Worm (Caenorhabditis elegans) whole organism, mixed stage, embryonic: ENCODE data around the gene ntr-2.

Source experiments
- M03D4.4 ChIP-seq: sonication (generic microtip); optimal IDR thresholded peaks from 2 replicates; lab custom pipeline; 2017; ENCODE audit warnings: mild to moderate bottlenecking, missing genetic modification characterization, missing compliant biosample characterization
- bed-3 ChIP-seq: fragments of 200-800 bp; sonication (Bioruptor generic); optimal IDR thresholded peaks from 3 replicates; lab custom pipeline; 2018; ENCODE audit warnings: mild to moderate bottlenecking, missing genetic modification characterization, moderate library complexity, missing compliant biosample characterization
- blmp-1 ChIP-seq: fragments of 150-350 bp; optimal IDR thresholded peaks from 2 replicates; lab custom pipeline; 2014; ENCODE audit warnings: missing biosample characterization, missing genetic modification characterization
- ceh-39 ChIP-seq: fragments of 150-350 bp; optimal IDR thresholded peaks from 2 replicates; lab custom pipeline; 2014; ENCODE audit warnings: missing biosample characterization, missing genetic modification characterization
- ceh-43 ChIP-seq: fragments of 200-800 bp; sonication (Bioruptor generic); optimal IDR thresholded peaks from 2 replicates; lab custom pipeline; 2018; ENCODE audit warnings: mild to moderate bottlenecking, missing genetic modification characterization, moderate library complexity, missing compliant biosample characterization
- ceh-83 ChIP-seq: fragments of 200-800 bp; sonication (Bioruptor generic); optimal IDR thresholded peaks from 2 replicates; lab custom pipeline; 2018; ENCODE audit warnings: mild to moderate bottlenecking, missing genetic modification characterization, missing compliant biosample characterization
- ces-1 ChIP-seq: fragments of 150-350 bp; optimal IDR thresholded peaks from 2 replicates; lab custom pipeline; 2014; ENCODE audit warnings: missing biosample characterization, missing genetic modification reagents, missing genetic modification characterization
- cnd-1 ChIP-seq: fragments of 200-800 bp; sonication (Bioruptor generic); optimal IDR thresholded peaks from 2 replicates; lab custom pipeline; 2018; ENCODE audit warnings: mild to moderate bottlenecking, missing genetic modification characterization, missing compliant biosample characterization
- drap-1 ChIP-seq: fragments of 200-800 bp; sonication (Bioruptor generic); optimal IDR thresholded peaks from 3 replicates; lab custom pipeline; 2018; ENCODE audit warnings: mild to moderate bottlenecking, missing genetic modification characterization, missing compliant biosample characterization
- elt-1 ChIP-seq: sonication (generic microtip); optimal IDR thresholded peaks from 2 replicates; lab custom pipeline; 2017; ENCODE audit warnings: missing genetic modification characterization, mild to moderate bottlenecking, missing compliant biosample characterization, antibody characterized with exemption, moderate library complexity, borderline replicate concordance; ENCODE audit not compliant: insufficient read depth
- elt-3 ChIP-seq: fragments of 150-350 bp; optimal IDR thresholded peaks from 2 replicates; lab custom pipeline; 2014; ENCODE audit warnings: missing biosample characterization, missing genetic modification characterization
- flh-1 ChIP-seq: fragments of 200-800 bp; sonication (Bioruptor generic); optimal IDR thresholded peaks from 2 replicates; lab custom pipeline; 2018; ENCODE audit warnings: mild to moderate bottlenecking, missing genetic modification characterization, moderate library complexity, missing compliant biosample characterization
- ham-2 ChIP-seq: fragments of 200-800 bp; sonication (Bioruptor generic); optimal IDR thresholded peaks from 2 replicates; lab custom pipeline; 2018; ENCODE audit warnings: mild to moderate bottlenecking, missing genetic modification characterization, missing compliant biosample characterization
- hlh-1 ChIP-seq: fragments of 150-350 bp; optimal IDR thresholded peaks from 2 replicates; lab custom pipeline; 2014; ENCODE audit warnings: missing biosample characterization, missing genetic modification reagents, missing genetic modification characterization
- lin-13 ChIP-seq: fragments of 150-350 bp; optimal IDR thresholded peaks from 2 replicates; lab custom pipeline; 2014; ENCODE audit warnings: missing biosample characterization, missing genetic modification characterization
- lin-32 ChIP-seq: fragments of 200-800 bp; sonication (Bioruptor generic); optimal IDR thresholded peaks from 2 replicates; lab custom pipeline; 2018; ENCODE audit warnings: mild to moderate bottlenecking, missing genetic modification characterization, missing compliant biosample characterization
- lsy-2 ChIP-seq: fragments of 150-350 bp; optimal IDR thresholded peaks from 2 replicates; lab custom pipeline; 2014; ENCODE audit warnings: missing biosample characterization, missing genetic modification characterization
- mab-5 ChIP-seq: fragments of 150-350 bp; optimal IDR thresholded peaks from 2 replicates; lab custom pipeline; 2014; ENCODE audit warnings: missing biosample characterization, missing genetic modification characterization
- mep-1 ChIP-seq: fragments of 150-350 bp; optimal IDR thresholded peaks from 2 replicates; lab custom pipeline; 2017; ENCODE audit warnings: missing biosample characterization, missing genetic modification reagents, missing genetic modification characterization, inconsistent platforms
- mls-2 ChIP-seq: sonication (generic microtip); optimal IDR thresholded peaks from 2 replicates; lab custom pipeline; 2016; ENCODE audit warnings: mild to moderate bottlenecking, missing genetic modification characterization, moderate library complexity, missing compliant biosample characterization
- nhr-12 ChIP-seq: fragments of 150-350 bp; optimal IDR thresholded peaks from 2 replicates; lab custom pipeline; 2014; ENCODE audit warnings: missing biosample characterization, missing genetic modification characterization
- nhr-2 ChIP-seq: fragments of 150-350 bp; optimal IDR thresholded peaks from 2 replicates; lab custom pipeline; 2014; ENCODE audit warnings: missing biosample characterization, missing genetic modification characterization
- nhr-237 ChIP-seq: fragments of 150-350 bp; optimal IDR thresholded peaks from 2 replicates; lab custom pipeline; 2014; ENCODE audit warnings: missing biosample characterization, missing genetic modification characterization
- nhr-28 ChIP-seq: fragments of 150-350 bp; optimal IDR thresholded peaks from 2 replicates; lab custom pipeline; 2014; ENCODE audit warnings: missing biosample characterization, missing genetic modification characterization
- nhr-76 ChIP-seq: sonication (generic microtip); optimal IDR thresholded peaks from 2 replicates; lab custom pipeline; 2017; ENCODE audit warnings: missing biosample characterization, missing genetic modification characterization
- pha-4 ChIP-seq: fragments of 150-350 bp; optimal IDR thresholded peaks from 2 replicates; lab custom pipeline; 2018; ENCODE audit warnings: missing biosample characterization, missing genetic modification reagents, missing genetic modification characterization
- sem-2 ChIP-seq: fragments of 200-800 bp; sonication (Bioruptor generic); optimal IDR thresholded peaks from 2 replicates; lab custom pipeline; 2018; ENCODE audit warnings: mild to moderate bottlenecking, missing genetic modification characterization, missing compliant biosample characterization
- snpc-4 ChIP-seq: fragments of 150-350 bp; optimal IDR thresholded peaks from 2 replicates; lab custom pipeline; 2014; ENCODE audit warnings: missing biosample characterization, missing genetic modification characterization
- sptf-1 ChIP-seq: sonication (generic microtip); optimal IDR thresholded peaks from 2 replicates; lab custom pipeline; 2017; ENCODE audit warnings: mild to moderate bottlenecking, missing genetic modification characterization, moderate library complexity, missing compliant biosample characterization
- tbx-8 ChIP-seq: fragments of 200-800 bp; sonication (Bioruptor generic); optimal IDR thresholded peaks from 2 replicates; lab custom pipeline; 2018; ENCODE audit warnings: mild to moderate bottlenecking, missing genetic modification characterization, moderate library complexity, missing compliant biosample characterization
- unc-120 ChIP-seq: sonication (generic microtip); optimal IDR thresholded peaks from 2 replicates; lab custom pipeline; 2017; ENCODE audit warnings: missing genetic modification characterization, missing compliant biosample characterization; ENCODE audit not compliant: poor library complexity, severe bottlenecking
- unc-39 ChIP-seq: fragments of 150-350 bp; optimal IDR thresholded peaks from 2 replicates; lab custom pipeline; 2014; ENCODE audit warnings: missing biosample characterization, missing genetic modification characterization
- unc-62 ChIP-seq: fragments of 150-350 bp; optimal IDR thresholded peaks from 2 replicates; lab custom pipeline; 2014; ENCODE audit warnings: missing biosample characterization, missing genetic modification reagents, missing genetic modification characterization
- zip-8 ChIP-seq: fragments of 150-350 bp; optimal IDR thresholded peaks from 2 replicates; lab custom pipeline; 2014; ENCODE audit warnings: missing biosample characterization, missing genetic modification characterization
- ztf-11 ChIP-seq: fragments of 150-350 bp; optimal IDR thresholded peaks from 2 replicates; lab custom pipeline; 2014; ENCODE audit warnings: missing biosample characterization, missing genetic modification characterization

The ntr-2 gene

DNA sequence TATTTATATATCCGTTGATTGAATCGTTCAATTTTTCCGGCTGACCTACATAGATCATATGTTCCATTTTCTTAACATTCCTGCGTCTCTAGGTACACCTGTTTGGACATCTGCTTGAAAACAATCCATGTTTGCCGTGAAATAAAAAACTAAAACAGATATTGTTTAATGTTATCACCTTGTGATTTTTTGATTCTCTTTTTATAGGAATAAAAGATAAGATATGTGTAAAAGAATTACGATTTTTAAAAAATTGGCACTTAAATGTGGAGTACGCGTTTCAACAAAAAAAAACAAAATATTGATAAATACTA, 18.6 kb upstream of the ntr-2 start:
- no peak for TF ChIP-seq nhr-28 (tag; lab: Kevin White, UChicago)
- TF ChIP-seq blmp-1 = no peak
- TF ChIP-seq, all 35 proteins: peak for 0

DNA sequence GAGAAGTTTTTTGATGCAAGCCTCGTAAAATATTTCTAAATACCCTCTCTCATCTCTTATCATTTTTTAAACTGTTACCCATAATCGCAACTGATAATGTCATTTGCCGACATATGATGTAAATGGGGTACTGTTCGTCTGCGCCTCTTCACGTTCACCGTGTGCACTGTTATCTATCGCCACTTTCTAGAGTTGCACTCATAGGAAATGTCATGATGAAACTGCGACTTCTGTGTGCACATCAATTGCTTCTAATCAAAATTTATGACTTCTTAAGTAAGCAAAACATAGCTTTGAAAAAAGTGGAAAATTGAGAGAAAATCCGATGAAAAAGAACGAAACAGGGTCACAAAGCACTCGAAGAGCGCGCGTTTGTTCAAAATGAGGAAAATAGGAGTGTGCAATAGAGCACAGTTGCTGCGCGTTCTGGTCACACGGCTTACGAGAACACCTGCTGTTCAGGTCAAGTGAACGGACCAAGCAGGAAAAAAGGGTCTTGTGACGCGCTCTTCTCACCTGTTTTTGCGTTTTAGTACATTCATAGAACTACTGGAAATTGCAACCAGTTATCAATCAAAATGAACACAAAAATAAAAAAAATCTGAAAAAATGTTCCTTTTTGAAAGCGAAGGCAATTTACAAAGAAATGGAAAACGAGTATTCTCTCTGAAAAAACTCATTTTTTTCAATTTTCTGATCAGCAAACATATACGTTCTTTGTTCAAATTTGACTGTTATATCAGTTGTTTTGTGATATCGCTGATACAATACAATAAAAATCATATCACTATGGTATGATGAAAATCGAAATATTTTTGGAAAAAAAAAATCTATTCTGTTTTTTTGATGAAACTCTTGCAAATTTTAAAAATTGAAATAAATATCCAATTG, 18.0 kb upstream of the ntr-2 start:
- TF ChIP-seq mls-2 (tag; lab: Kevin White, UChicago) (no peak), sem-2 (no peak), ztf-11 (tag; lab: Kevin White, UChicago) (no peak), flh-1 (GFP tag; lab: Kevin White, UChicago) (no peak), bed-3 (GFP tag; lab: Kevin White, UChicago) (no peak), nhr-12 (no peak), ces-1 (GFP tag; lab: Kevin White, UChicago) (no peak), nhr-28 (tag; lab: Kevin White, UChicago) (no peak), M03D4.4 (tag; lab: Kevin White, UChicago) (no peak), unc-39 (tag; lab: Kevin White, UChicago) (no peak), lin-32 (GFP tag; lab: Kevin White, UChicago) (peak; percentile 44), ceh-43 (GFP tag; lab: Kevin White, UChicago) (no peak), tbx-8 (GFP tag; lab: Kevin White, UChicago) (no peak), elt-1 (no peak), hlh-1 (tag; lab: Kevin White, UChicago) (peak; percentile 84), nhr-76 (tag; lab: Kevin White, UChicago) (no peak), ceh-39 (tag; lab: Kevin White, UChicago) (no peak), mep-1 (tag; lab: Kevin White, UChicago) (no peak), cnd-1 (tag; lab: Kevin White, UChicago) (peak; percentile 48), snpc-4 (tag; lab: Kevin White, UChicago) (no peak), lsy-2 (tag; lab: Kevin White, UChicago) (no peak), drap-1 (GFP tag; lab: Kevin White, UChicago) (no peak), zip-8 (tag; lab: Kevin White, UChicago) (no peak), mab-5 (tag; lab: Kevin White, UChicago) (no peak), pha-4 (tag; lab: Kevin White, UChicago) (no peak), elt-3 (tag; lab: Kevin White, UChicago) (no peak), lin-13 (tag; lab: Kevin White, UChicago) (peak; percentile 53), nhr-237 (tag; lab: Kevin White, UChicago) (no peak), sptf-1 (tag; lab: Kevin White, UChicago) (peak; percentile 12), ceh-83 (GFP tag; lab: Kevin White, UChicago) (no peak), nhr-2 (tag; lab: Kevin White, UChicago) (peak; percentile 45), unc-120 (tag; lab: Kevin White, UChicago) (no peak), unc-62 (GFP tag; lab: Kevin White, UChicago) (no peak), blmp-1 (no peak), ham-2 (peak; percentile 4)

DNA sequence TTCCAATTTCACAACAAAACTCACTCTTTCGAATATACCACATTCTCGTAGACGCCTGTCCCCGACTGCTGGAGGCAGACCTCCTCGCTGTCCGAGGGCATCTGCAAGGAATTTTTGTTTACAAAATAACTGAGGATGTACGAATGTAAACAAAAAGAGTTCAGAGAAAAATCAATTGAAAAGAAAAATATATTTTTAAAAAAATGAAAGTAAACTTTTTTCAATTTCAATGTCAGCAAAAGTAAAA, 17.4 kb upstream of the ntr-2 start, which contains the start of gene mrp-5:
Gene mrp-5 (minus strand): TSS at position 101 of the 247 bp plus-strand sequence.
- TF ChIP-seq elt-3 (tag; lab: Kevin White, UChicago) (no peak), snpc-4 (tag; lab: Kevin White, UChicago) (no peak), drap-1 (GFP tag; lab: Kevin White, UChicago) (no peak), flh-1 (GFP tag; lab: Kevin White, UChicago) (no peak), ceh-83 (GFP tag; lab: Kevin White, UChicago) (no peak), mab-5 (tag; lab: Kevin White, UChicago) (no peak), sptf-1 (tag; lab: Kevin White, UChicago) (no peak), tbx-8 (GFP tag; lab: Kevin White, UChicago) (no peak), mep-1 (tag; lab: Kevin White, UChicago) (no peak), cnd-1 (tag; lab: Kevin White, UChicago) (no peak), zip-8 (tag; lab: Kevin White, UChicago) (no peak), M03D4.4 (tag; lab: Kevin White, UChicago) (no peak), ceh-43 (GFP tag; lab: Kevin White, UChicago) (no peak), bed-3 (GFP tag; lab: Kevin White, UChicago) (no peak)
